Fruit fly (Drosophila melanogaster) whole organism, wandering third instar larva: ENCODE results near the gene tau.

ENCODE experiments used
- Abd-B ChIP-seq: fragments of >200 bp; optimal IDR thresholded peaks from 2 replicates; lab custom pipeline; 2017; ENCODE audit warnings: missing biosample characterization, missing genetic modification characterization
- CG32264 ChIP-seq: fragments of 200-800 bp; sonication (Bioruptor generic); optimal IDR thresholded peaks from 2 replicates; lab custom pipeline; 2016; ENCODE audit warnings: missing biosample characterization, missing genetic modification characterization
- CG9705 ChIP-seq: fragments of 200-800 bp; sonication (Bioruptor generic); optimal IDR thresholded peaks from 2 replicates; lab custom pipeline; 2018; ENCODE audit warnings: missing biosample characterization, mild to moderate bottlenecking, missing genetic modification characterization
- CrebA ChIP-seq: fragments of 200-800 bp; sonication (Bioruptor generic); optimal IDR thresholded peaks from 2 replicates; lab custom pipeline; 2016; ENCODE audit warnings: missing biosample characterization, mild to moderate bottlenecking, missing genetic modification characterization, borderline replicate concordance
- Dfd ChIP-seq: fragments of >200 bp; optimal IDR thresholded peaks from 2 replicates; lab custom pipeline; 2017; ENCODE audit warnings: missing biosample characterization, missing genetic modification characterization
- Dif ChIP-seq: fragments of 200-275, 200-300 bp; sonication (Bioruptor generic); optimal IDR thresholded peaks from 2 replicates; lab custom pipeline; 2018; ENCODE audit warnings: missing biosample characterization, missing genetic modification characterization; ENCODE audit not compliant: partially characterized antibody
- GATAd ChIP-seq: sonication (Bioruptor generic); optimal IDR thresholded peaks from 2 replicates; lab custom pipeline; 2016; ENCODE audit warnings: missing biosample characterization, missing genetic modification characterization
- HLH106 ChIP-seq: fragments of 200-800 bp; optimal IDR thresholded peaks from 3 replicates; lab custom pipeline; 2019; ENCODE audit warnings: missing biosample characterization, mild to moderate bottlenecking, missing genetic modification characterization, moderate library complexity
- Hnf4 ChIP-seq: fragments of 200-800 bp; sonication (Bioruptor generic); optimal IDR thresholded peaks from 2 replicates; lab custom pipeline; 2016; ENCODE audit warnings: missing biosample characterization, mild to moderate bottlenecking, missing genetic modification characterization
- Hr78 ChIP-seq: fragments of >200 bp; optimal IDR thresholded peaks from 2 replicates; lab custom pipeline; 2017; ENCODE audit warnings: missing biosample characterization, missing genetic modification characterization
- Hr83 ChIP-seq: fragments of 200-300 bp; sonication (Bioruptor generic); optimal IDR thresholded peaks from 2 replicates; lab custom pipeline; 2016; ENCODE audit warnings: missing biosample characterization, mild to moderate bottlenecking, missing genetic modification characterization, moderate library complexity; ENCODE audit not compliant: poor library complexity, severe bottlenecking
- Jra ChIP-seq: sonication (Bioruptor generic); optimal IDR thresholded peaks from 2 replicates; lab custom pipeline; 2016; ENCODE audit warnings: missing biosample characterization, missing genetic modification characterization
- Myc ChIP-seq: fragments of >200 bp; optimal IDR thresholded peaks from 2 replicates; lab custom pipeline; 2017
- N ChIP-seq: fragments of >200 bp; optimal IDR thresholded peaks from 2 replicates; lab custom pipeline; 2018; ENCODE audit warnings: missing biosample characterization, missing external identifiers, missing genetic modification characterization
- OdsH ChIP-seq: fragments of 200-800 bp; sonication (Bioruptor generic); optimal IDR thresholded peaks from 2 replicates; lab custom pipeline; 2016; ENCODE audit warnings: missing biosample characterization, mild to moderate bottlenecking, missing genetic modification characterization
- Rel ChIP-seq, 2 experiments: fragments of 200-800 bp; sonication (Bioruptor generic) in 1 of 2; optimal IDR thresholded peaks; 2 replicates in 1 of 2; 3 replicates in 1 of 2; lab custom pipeline; 2016 to 2019; ENCODE audit warnings: mild to moderate bottlenecking in 2 of 2, missing biosample characterization in 2 of 2, missing genetic modification characterization in 2 of 2, moderate library complexity in 1 of 2
- Sp1 ChIP-seq: fragments of 200-800 bp; sonication (Bioruptor generic); optimal IDR thresholded peaks from 3 replicates; lab custom pipeline; 2019; ENCODE audit warnings: missing biosample characterization, mild to moderate bottlenecking, missing genetic modification characterization, moderate library complexity
- Vsx2 ChIP-seq: fragments of 200-300, 225-300 bp; sonication (Bioruptor generic); optimal IDR thresholded peaks from 2 replicates; lab custom pipeline; 2018; ENCODE audit warnings: missing biosample characterization, missing genetic modification characterization; ENCODE audit not compliant: partially characterized antibody
- br ChIP-seq: fragments of 200-800 bp; sonication (Bioruptor generic); optimal IDR thresholded peaks from 2 replicates; lab custom pipeline; 2016; ENCODE audit warnings: missing biosample characterization, missing genetic modification characterization
- brk ChIP-seq: fragments of 200-800 bp; sonication (Bioruptor generic); optimal IDR thresholded peaks from 2 replicates; lab custom pipeline; 2016; ENCODE audit warnings: missing biosample characterization, mild to moderate bottlenecking, missing genetic modification characterization
- dl ChIP-seq, 2 experiments: fragments of 175-275, 200-275 bp in 1 of 2; fragments of 200-275 bp in 1 of 2; sonication (Bioruptor generic); optimal IDR thresholded peaks; lab custom pipeline; 2018; ENCODE audit warnings: mild to moderate bottlenecking in 2 of 2, missing biosample characterization in 2 of 2, missing genetic modification characterization in 2 of 2, moderate library complexity in 2 of 2; ENCODE audit not compliant: partially characterized antibody in 2 of 2, insufficient read depth in 1 of 2
- dmrt93B ChIP-seq: fragments of 200-800 bp; sonication (Bioruptor generic); optimal IDR thresholded peaks from 2 replicates; lab custom pipeline; 2018; ENCODE audit warnings: missing biosample characterization, mild to moderate bottlenecking, missing genetic modification characterization
- ey ChIP-seq: fragments of 200-800 bp; sonication (Bioruptor generic); optimal IDR thresholded peaks from 2 replicates; lab custom pipeline; 2016; ENCODE audit warnings: missing biosample characterization, missing genetic modification characterization
- foxo ChIP-seq, 2 experiments: fragments of 200-800 bp; sonication (Bioruptor generic); optimal IDR thresholded peaks; 2 replicates in 1 of 2; 3 replicates in 1 of 2; lab custom pipeline; 2016 to 2017; ENCODE audit warnings: missing biosample characterization in 2 of 2, missing genetic modification characterization in 2 of 2
- fru ChIP-seq: fragments of 200-800 bp; sonication (Bioruptor generic); optimal IDR thresholded peaks from 3 replicates; lab custom pipeline; 2016; ENCODE audit warnings: missing biosample characterization, mild to moderate bottlenecking, missing genetic modification characterization
- h ChIP-seq: fragments of 200-800 bp; sonication (Bioruptor generic); optimal IDR thresholded peaks from 3 replicates; lab custom pipeline; 2016; ENCODE audit warnings: missing biosample characterization, mild to moderate bottlenecking, missing genetic modification characterization
- jim ChIP-seq: fragments of 175-275, 200-325 bp; sonication (Bioruptor generic); optimal IDR thresholded peaks from 2 replicates; lab custom pipeline; 2016; ENCODE audit warnings: missing biosample characterization, mild to moderate bottlenecking, missing genetic modification characterization
- lola ChIP-seq: fragments of >200 bp; optimal IDR thresholded peaks from 2 replicates; lab custom pipeline; 2017; ENCODE audit warnings: missing biosample characterization, missing genetic modification characterization
- pan ChIP-seq: fragments of >200 bp; optimal IDR thresholded peaks from 2 replicates; lab custom pipeline; 2017
- psq ChIP-seq: fragments of 200-800 bp; sonication (Bioruptor generic); optimal IDR thresholded peaks from 3 replicates; lab custom pipeline; 2017; ENCODE audit warnings: missing biosample characterization, mild to moderate bottlenecking, missing genetic modification characterization, moderate library complexity
- rgr ChIP-seq: fragments of 200-800 bp; sonication (Bioruptor generic); optimal IDR thresholded peaks from 3 replicates; lab custom pipeline; 2016; ENCODE audit warnings: missing biosample characterization, mild to moderate bottlenecking, missing genetic modification characterization
- sage ChIP-seq: fragments of 200-800 bp; sonication (Bioruptor generic); optimal IDR thresholded peaks from 2 replicates; lab custom pipeline; 2016; ENCODE audit warnings: missing biosample characterization, mild to moderate bottlenecking, missing genetic modification characterization
- sv ChIP-seq: fragments of 200-800 bp; sonication (Bioruptor generic); optimal IDR thresholded peaks from 3 replicates; lab custom pipeline; 2016; ENCODE audit warnings: missing biosample characterization, missing genetic modification characterization
- tai ChIP-seq: sonication (Bioruptor generic); optimal IDR thresholded peaks from 2 replicates; lab custom pipeline; 2016; ENCODE audit warnings: missing biosample characterization, missing genetic modification characterization

tau gene

DNA sequence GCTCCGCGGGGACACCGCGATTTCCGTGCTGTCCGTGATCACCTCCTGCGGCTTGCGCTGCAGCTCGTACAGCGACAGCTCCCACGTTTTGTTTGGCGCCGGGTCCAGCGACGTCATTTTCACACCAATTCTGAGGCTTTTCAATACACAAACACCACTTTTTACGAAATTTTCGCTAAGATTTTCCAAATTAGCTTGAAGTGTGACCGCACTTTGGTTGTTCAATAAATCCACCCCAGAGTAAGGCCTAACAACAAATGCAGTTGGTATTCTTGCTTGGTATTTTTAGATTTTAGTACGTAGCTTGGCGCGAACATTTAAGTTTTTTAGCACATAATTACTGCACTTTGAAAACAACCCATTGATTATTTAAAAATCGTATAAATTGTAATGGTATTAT is 25.0 kb upstream of the tau start, which contains the start of gene Sce:
Gene Sce, minus strand, starts transcription at position 231 of the 400 bp plus-strand sequence.
- peak; percentile 23 for TF ChIP-seq Myc (lab: Kevin White, UChicago)
- peak; percentile 98 for TF ChIP-seq Vsx2
- no peak for TF ChIP-seq sv (GFP tag; lab: Kevin White, UChicago)
- TF ChIP-seq, all 38 proteins: peak for 2

DNA sequence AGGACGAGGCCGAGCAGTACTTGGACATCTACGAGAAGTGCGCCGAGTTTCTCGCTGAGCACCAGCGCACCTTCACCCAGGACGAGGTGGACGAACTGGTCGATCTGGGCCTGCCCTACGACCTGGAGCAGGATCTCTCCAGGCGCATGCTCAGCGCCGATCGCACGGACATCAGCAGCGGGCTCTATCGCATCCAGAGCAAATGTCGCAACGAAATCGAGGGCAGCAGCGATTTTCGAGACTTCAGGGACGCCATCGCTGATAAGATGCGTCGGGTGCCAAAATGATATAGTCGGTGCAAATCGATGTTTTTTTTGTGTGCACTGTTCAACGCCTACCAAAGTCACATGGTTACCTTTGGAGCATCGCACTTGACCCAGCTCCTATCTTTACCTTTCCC is 22.9 kb upstream of the tau start:
- TF ChIP-seq Rel (GFP tag; optimal IDR thresholded peaks at IDR 0.05; lab: Kevin White, UChicago), result no peak
- no peak for TF ChIP-seq Rel (tag; optimal IDR thresholded peaks at IDR 0.05; lab: Kevin White, UChicago)
- no peak for TF ChIP-seq N
- TF ChIP-seq CrebA (GFP tag; lab: Kevin White, UChicago), result no peak
- no peak for TF ChIP-seq foxo (GFP tag; optimal IDR thresholded peaks at IDR 0.05; lab: Kevin White, UChicago)
- TF ChIP-seq jim, result no peak
- TF ChIP-seq dmrt93B (GFP tag; lab: Kevin White, UChicago), result no peak
- no peak for TF ChIP-seq CG9705
- no peak for TF ChIP-seq Abd-B (GFP tag; lab: Kevin White, UChicago)
- TF ChIP-seq Hr83, result no peak
- TF ChIP-seq Hr78 (GFP tag; lab: Kevin White, UChicago), result no peak
- no peak for TF ChIP-seq Sp1 (GFP tag; lab: Kevin White, UChicago)

DNA sequence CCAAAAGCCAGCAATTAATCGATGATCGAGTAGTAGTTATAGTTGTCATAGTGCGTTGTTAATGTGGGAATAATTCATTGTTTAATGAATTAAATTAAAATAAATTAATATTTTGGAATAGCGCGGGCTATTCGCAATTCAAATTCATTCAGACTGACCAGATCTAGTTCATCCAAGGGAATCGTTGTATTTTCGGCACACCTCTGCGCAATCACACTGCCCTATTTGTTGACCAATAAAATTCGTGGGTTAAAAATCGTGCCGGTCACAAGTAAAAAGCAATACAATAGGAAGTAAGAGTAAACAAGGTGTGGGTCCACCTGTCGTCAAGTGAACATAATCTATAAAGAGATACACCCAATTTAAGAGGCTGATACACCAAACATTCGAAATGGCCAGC is 22.2 kb upstream of the tau start, which contains the start of gene CG12883:
Gene CG12883, plus strand, starts transcription at position 273 of the 400 bp plus-strand sequence.
- TF ChIP-seq Sp1 (GFP tag; lab: Kevin White, UChicago) (no peak), sage (GFP tag; lab: Kevin White, UChicago) (no peak), jim (no peak), OdsH (GFP tag; lab: Kevin White, UChicago) (no peak), Jra (GFP tag; lab: Kevin White, UChicago) (no peak), dl (GFP tag; optimal IDR thresholded peaks at IDR 0.05; lab: Kevin White, UChicago; ENCODE audit: insufficient read depth in 1 of 2, partially characterized antibody in 2 of 2) (no peak), Rel (GFP tag; optimal IDR thresholded peaks at IDR 0.05; lab: Kevin White, UChicago) (no peak), Rel (tag; optimal IDR thresholded peaks at IDR 0.05; lab: Kevin White, UChicago) (peak; percentile 2), Hnf4 (GFP tag; lab: Kevin White, UChicago) (peak; percentile 24), Hr78 (GFP tag; lab: Kevin White, UChicago) (no peak), pan (lab: Kevin White, UChicago) (no peak), rgr (GFP tag; lab: Kevin White, UChicago) (no peak), N (no peak), Myc (lab: Kevin White, UChicago) (no peak)

DNA sequence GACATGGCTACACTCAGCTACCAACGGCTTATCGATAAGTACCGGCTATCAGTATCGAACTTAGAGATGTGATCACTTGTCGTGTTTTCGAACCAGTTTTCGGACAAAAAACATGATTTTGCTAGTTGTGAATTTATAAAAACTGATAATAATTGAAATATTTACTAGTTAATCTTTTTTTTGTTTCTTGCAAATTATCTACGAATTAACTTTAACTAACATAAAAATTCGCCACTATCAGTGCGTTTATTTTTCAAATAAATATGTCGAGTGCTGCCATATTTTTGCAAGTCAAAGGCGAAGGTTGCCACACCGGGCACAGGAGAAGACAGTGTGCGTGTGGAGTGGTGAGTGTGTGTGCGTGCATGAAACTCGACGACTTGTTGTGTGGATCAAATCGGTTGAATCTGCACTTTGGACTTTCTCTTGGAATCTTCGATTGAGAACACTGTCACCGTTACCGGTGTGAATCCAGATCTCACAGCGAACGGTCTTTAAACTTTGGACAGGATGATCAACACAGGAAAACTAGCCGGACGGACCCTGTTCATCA is 20.5 kb upstream of the tau start, which contains the start of gene Hsdl2:
Gene Hsdl2, plus strand, starts transcription at position 349 of the 553 bp plus-strand sequence.
- TF ChIP-seq HLH106 (tag; lab: Kevin White, UChicago) (peak; percentile 33), rgr (GFP tag; lab: Kevin White, UChicago) (peak; percentile 37), ey (GFP tag; lab: Kevin White, UChicago) (peak; percentile 61), OdsH (GFP tag; lab: Kevin White, UChicago) (peak; percentile 11), Dif (no peak), Jra (GFP tag; lab: Kevin White, UChicago) (no peak), GATAd (GFP tag; lab: Kevin White, UChicago) (peak; percentile 56), CG32264 (no peak), sv (GFP tag; lab: Kevin White, UChicago) (peak; percentile 38), psq (GFP tag; lab: Kevin White, UChicago) (no peak), br (GFP tag; lab: Kevin White, UChicago) (peak; percentile 50), Rel (GFP tag; optimal IDR thresholded peaks at IDR 0.05; lab: Kevin White, UChicago) (no peak), Rel (tag; optimal IDR thresholded peaks at IDR 0.05; lab: Kevin White, UChicago) (no peak), Hnf4 (GFP tag; lab: Kevin White, UChicago) (peak; percentile 97), Vsx2 (no peak), Dfd (GFP tag; lab: Kevin White, UChicago) (no peak), brk (GFP tag; lab: Kevin White, UChicago) (no peak), tai (GFP tag; lab: Kevin White, UChicago) (no peak), sage (GFP tag; lab: Kevin White, UChicago) (no peak), jim (no peak), foxo (GFP tag; optimal IDR thresholded peaks at IDR 0.05; lab: Kevin White, UChicago) (peak in 1 of 2 experiments; percentile 51), Myc (lab: Kevin White, UChicago) (peak; percentile 45), h (GFP tag; lab: Kevin White, UChicago) (peak; percentile 67), fru (GFP tag; lab: Kevin White, UChicago) (peak; percentile 60), Sp1 (GFP tag; lab: Kevin White, UChicago) (no peak), lola (GFP tag; lab: Kevin White, UChicago) (no peak)
- TF ChIP-seq, all 38 proteins: peak for 12
